Worm (Caenorhabditis elegans) whole organism, early embryonic: ENCODE results near the gene C47A10.16.

Source experiments
- B0310.2 ChIP-seq: sonication (generic microtip); optimal IDR thresholded peaks from 2 replicates; lab custom pipeline; 2016; ENCODE audit warnings: mild to moderate bottlenecking, missing genetic modification characterization, missing compliant biosample characterization
- F13C5.2 ChIP-seq: sonication (generic microtip); optimal IDR thresholded peaks from 2 replicates; lab custom pipeline; 2017; ENCODE audit warnings: mild to moderate bottlenecking, missing genetic modification characterization, inconsistent platforms, missing compliant biosample characterization
- aly-1 ChIP-seq: sonication (generic microtip); optimal IDR thresholded peaks from 2 replicates; lab custom pipeline; 2016; ENCODE audit warnings: missing genetic modification characterization, missing compliant biosample characterization
- ama-1 ChIP-seq: fragments of 150-350 bp; optimal IDR thresholded peaks from 2 replicates; lab custom pipeline; 2014
- ceh-13 ChIP-seq: fragments of 200-800 bp; sonication (Bioruptor generic); optimal IDR thresholded peaks from 2 replicates; lab custom pipeline; 2018; ENCODE audit warnings: mild to moderate bottlenecking, missing genetic modification characterization, missing compliant biosample characterization
- ceh-36 ChIP-seq: sonication (generic microtip); optimal IDR thresholded peaks from 2 replicates; lab custom pipeline; 2016; ENCODE audit warnings: missing genetic modification characterization, inconsistent platforms, missing compliant biosample characterization
- ets-7 ChIP-seq: sonication (generic microtip); optimal IDR thresholded peaks from 2 replicates; lab custom pipeline; 2016; ENCODE audit warnings: missing genotype, missing genetic modification characterization, missing compliant biosample characterization
- flt-1 ChIP-seq: fragments of 200-800 bp; sonication (Bioruptor generic); IDR thresholded peaks from 2 replicates; pipeline ENCODE4 v1.3.6; 2022; ENCODE audit warnings: missing genetic modification characterization, missing compliant biosample characterization
- hmbx-1 ChIP-seq: sonication (generic microtip); optimal IDR thresholded peaks from 2 replicates; lab custom pipeline; 2016; ENCODE audit warnings: mild to moderate bottlenecking, missing genetic modification characterization, missing compliant biosample characterization
- hmg-4 ChIP-seq: fragments of 200-800 bp; sonication (Bioruptor generic); optimal IDR thresholded peaks from 2 replicates; lab custom pipeline; 2018; ENCODE audit warnings: mild to moderate bottlenecking, missing genetic modification characterization, missing compliant biosample characterization
- hnd-1 ChIP-seq: sonication (generic microtip); optimal IDR thresholded peaks from 2 replicates; lab custom pipeline; 2016; ENCODE audit warnings: missing genetic modification characterization, missing compliant biosample characterization
- pes-1 ChIP-seq: fragments of 200-800 bp; sonication (Bioruptor generic); IDR thresholded peaks from 2 replicates; pipeline ENCODE4 v1.3.6; 2022; ENCODE audit warnings: missing genetic modification reagents, missing genetic modification characterization, missing compliant biosample characterization
- scrt-1 ChIP-seq: fragments of 200-800 bp; sonication (Bioruptor generic); IDR thresholded peaks from 2 replicates; pipeline ENCODE4 v1.3.6; 2022; ENCODE audit warnings: missing genetic modification characterization, missing compliant biosample characterization
- sea-1 ChIP-seq: fragments of 200-800 bp; sonication (Bioruptor generic); conservative IDR thresholded peaks from 2 replicates; pipeline ENCODE4 v1.3.6; 2022; ENCODE audit warnings: missing genetic modification characterization, missing compliant biosample characterization
- tbx-11 ChIP-seq: fragments of 200-800 bp; sonication (Bioruptor generic); IDR thresholded peaks from 2 replicates; pipeline ENCODE4 v1.3.6; 2022; ENCODE audit warnings: missing genetic modification characterization, missing compliant biosample characterization
- tbx-37 ChIP-seq: fragments of 200-800 bp; sonication (Bioruptor generic); conservative IDR thresholded peaks from 2 replicates; pipeline ENCODE4 v1.3.6; 2022; ENCODE audit warnings: missing genetic modification reagents, missing genetic modification characterization, missing compliant biosample characterization
- tra-4 ChIP-seq: sonication (generic microtip); optimal IDR thresholded peaks from 2 replicates; lab custom pipeline; 2017; ENCODE audit warnings: missing genetic modification characterization, missing compliant biosample characterization

Gene C47A10.16

ce11 chrV:17749181-17749580, 15.8 kb downstream of the C47A10.16 start, which contains the start of gene R12G8.1:
R12G8.1 (minus strand) TSS chrV:17749243.
- no peak for TF ChIP-seq scrt-1 (GFP tag; lab: Robert Waterston, UW)
- no peak for TF ChIP-seq B0310.2 (tag; lab: Kevin White, UChicago)
- TF ChIP-seq sea-1 (GFP tag; lab: Robert Waterston, UW) = no peak
- TF ChIP-seq hmbx-1 (tag; lab: Kevin White, UChicago) = no peak
- no peak for TF ChIP-seq ets-7

- TF ChIP-seq tbx-37 (no peak), hmbx-1 (tag; lab: Kevin White, UChicago) (no peak)
Measured at ce11 chrV:17746959-17747358, 18.0 kb downstream of the C47A10.16 start, which contains the start of gene twk-36. twk-36 (minus strand) TSS chrV:17747059.

ce11 chrV:17743802-17744201, 21.2 kb downstream of the C47A10.16 start:
- TF ChIP-seq tra-4 (tag; lab: Kevin White, UChicago) = no peak
- peak; percentile 71 for TF ChIP-seq ceh-36 (tag; lab: Kevin White, UChicago)

- TF ChIP-seq tbx-11 (GFP tag; lab: Robert Waterston, UW) (no peak), ets-7 (no peak), hmg-4 (GFP tag; lab: Kevin White, UChicago) (no peak), aly-1 (no peak), pes-1 (GFP tag; lab: Robert Waterston, UW) (no peak), ceh-36 (tag; lab: Kevin White, UChicago) (no peak), B0310.2 (tag; lab: Kevin White, UChicago) (no peak), tbx-37 (no peak), ceh-13 (GFP tag; lab: Kevin White, UChicago) (no peak), sea-1 (GFP tag; lab: Robert Waterston, UW) (no peak), scrt-1 (GFP tag; lab: Robert Waterston, UW) (no peak), hnd-1 (tag; lab: Kevin White, UChicago) (no peak), flt-1 (no peak), ama-1 (lab: Kevin White, UChicago) (no peak), hmbx-1 (tag; lab: Kevin White, UChicago) (no peak), tra-4 (tag; lab: Kevin White, UChicago) (no peak)
Measured at ce11 chrV:17739801-17740200, 25.2 kb downstream of the C47A10.16 start, which contains the start of gene cutl-4. cutl-4 (minus strand) TSS chrV:17739901.

- TF ChIP-seq flt-1 = no peak
- no peak for TF ChIP-seq tra-4 (tag; lab: Kevin White, UChicago)
- no peak for TF ChIP-seq ceh-13 (GFP tag; lab: Kevin White, UChicago)
- TF ChIP-seq B0310.2 (tag; lab: Kevin White, UChicago) = no peak
- no peak for TF ChIP-seq sea-1 (GFP tag; lab: Robert Waterston, UW)
- TF ChIP-seq ets-7 = no peak
- TF ChIP-seq hnd-1 (tag; lab: Kevin White, UChicago) = no peak
- TF ChIP-seq hmbx-1 (tag; lab: Kevin White, UChicago) = no peak
- TF ChIP-seq tbx-11 (GFP tag; lab: Robert Waterston, UW) = no peak
- TF ChIP-seq F13C5.2 (tag; lab: Kevin White, UChicago) = no peak
- TF ChIP-seq hmg-4 (GFP tag; lab: Kevin White, UChicago) = no peak
- TF ChIP-seq scrt-1 (GFP tag; lab: Robert Waterston, UW) = no peak
- no peak for TF ChIP-seq aly-1
- no peak for TF ChIP-seq pes-1 (GFP tag; lab: Robert Waterston, UW)
- TF ChIP-seq tbx-37 = no peak
- TF ChIP-seq ama-1 (lab: Kevin White, UChicago) = no peak
- no peak for TF ChIP-seq ceh-36 (tag; lab: Kevin White, UChicago)
Measured at ce11 chrV:17732516-17732915, 32.5 kb downstream of the C47A10.16 start, which contains the start of gene twk-42. twk-42 (minus strand) TSS chrV:17732616.

ce11 chrV:17728757-17729156, 36.2 kb downstream of the C47A10.16 start:
- TF ChIP-seq B0310.2 (tag; lab: Kevin White, UChicago) (no peak), F13C5.2 (tag; lab: Kevin White, UChicago) (no peak), ets-7 (no peak), hmg-4 (GFP tag; lab: Kevin White, UChicago) (no peak), sea-1 (GFP tag; lab: Robert Waterston, UW) (no peak), scrt-1 (GFP tag; lab: Robert Waterston, UW) (no peak), ceh-13 (GFP tag; lab: Kevin White, UChicago) (no peak), tra-4 (tag; lab: Kevin White, UChicago) (no peak), tbx-11 (GFP tag; lab: Robert Waterston, UW) (no peak), flt-1 (no peak), pes-1 (GFP tag; lab: Robert Waterston, UW) (no peak), hnd-1 (tag; lab: Kevin White, UChicago) (no peak)

ce11 chrV:17728336-17728735, 36.6 kb downstream of the C47A10.16 start:
- peak; percentile 69 for TF ChIP-seq ceh-36 (tag; lab: Kevin White, UChicago)
- no peak for TF ChIP-seq sea-1 (GFP tag; lab: Robert Waterston, UW)
- TF ChIP-seq pes-1 (GFP tag; lab: Robert Waterston, UW) = no peak
- TF ChIP-seq tbx-11 (GFP tag; lab: Robert Waterston, UW) = no peak

ce11 chrV:17724704-17725103, 40.3 kb downstream of the C47A10.16 start, which contains the start of gene fat-5:
fat-5 (plus strand) TSS chrV:17725004.
- TF ChIP-seq hmg-4 (GFP tag; lab: Kevin White, UChicago) (no peak), ets-7 (no peak), hnd-1 (tag; lab: Kevin White, UChicago) (no peak), scrt-1 (GFP tag; lab: Robert Waterston, UW) (no peak), B0310.2 (tag; lab: Kevin White, UChicago) (no peak), F13C5.2 (tag; lab: Kevin White, UChicago) (no peak), sea-1 (GFP tag; lab: Robert Waterston, UW) (no peak), tra-4 (tag; lab: Kevin White, UChicago) (no peak), pes-1 (GFP tag; lab: Robert Waterston, UW) (no peak), aly-1 (no peak), ceh-13 (GFP tag; lab: Kevin White, UChicago) (no peak), tbx-37 (no peak), ceh-36 (tag; lab: Kevin White, UChicago) (no peak), flt-1 (no peak), tbx-11 (GFP tag; lab: Robert Waterston, UW) (no peak), hmbx-1 (tag; lab: Kevin White, UChicago) (no peak)
